Fruit fly (Drosophila melanogaster): ENCODE measurements around the gene CG15473.

DNA sequence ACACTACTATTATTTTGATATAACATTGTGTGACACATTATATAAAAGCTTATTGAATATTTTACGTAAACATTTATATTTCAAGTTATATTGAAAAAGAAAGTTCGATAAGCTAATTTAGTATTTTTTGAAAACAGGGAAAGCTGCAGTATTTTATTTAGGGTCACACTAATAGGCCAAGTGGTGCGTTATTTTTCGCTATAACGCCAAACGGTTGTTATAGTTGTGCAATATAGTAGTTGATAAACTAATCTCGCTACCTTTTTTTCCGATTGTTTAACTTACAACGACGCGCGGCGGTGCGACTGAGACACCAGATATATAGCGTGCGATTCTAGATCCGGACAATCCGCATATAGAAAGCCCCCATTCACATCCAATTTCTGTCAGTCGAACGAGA, 47.8 kb upstream of the CG15473 start, which contains the start of gene Pdha:
- TF ChIP-seq spab (GFP tag; optimal IDR thresholded peaks at IDR 0.05) (no peak), Met (GFP tag; optimal IDR thresholded peaks at IDR 0.05) (no peak), CG8632 (GFP tag; optimal IDR thresholded peaks at IDR 0.05) (no peak), cyc (GFP tag; optimal IDR thresholded peaks at IDR 0.05) (no peak), CG6854 (GFP tag; optimal IDR thresholded peaks at IDR 0.05) (no peak), fd59A (GFP tag; optimal IDR thresholded peaks at IDR 0.05) (no peak), OdsH (GFP tag; optimal IDR thresholded peaks at IDR 0.05) (no peak), pdm3 (GFP tag; optimal IDR thresholded peaks at IDR 0.05) (no peak), fd85E (GFP tag; optimal IDR thresholded peaks at IDR 0.05) (no peak), Blimp-1 (GFP tag; optimal IDR thresholded peaks at IDR 0.05) (no peak), Sox102F (GFP tag; optimal IDR thresholded peaks at IDR 0.05) (no peak), eg (GFP tag; IDR thresholded peaks at IDR 0.05) (no peak), dac (GFP tag; optimal IDR thresholded peaks at IDR 0.05) (no peak)
